Worm (Caenorhabditis elegans): Measurements from ENCODE around the gene K01C8.2.

- TF ChIP-seq somi-1 (GFP tag; optimal IDR thresholded peaks at IDR 0.05), result no peak
- TF ChIP-seq nfyb-1 (GFP tag; IDR thresholded peaks at IDR 0.05), result no peak
- TF ChIP-seq pha-4 (tag; optimal IDR thresholded peaks at IDR 0.05), result no peak
- no peak for TF ChIP-seq atf-7 (tag; optimal IDR thresholded peaks at IDR 0.05)
- no peak for TF ChIP-seq sea-2 (GFP tag; IDR thresholded peaks at IDR 0.05)
- TF ChIP-seq B0035.1 (tag; optimal IDR thresholded peaks at IDR 0.05), result no peak
- no peak for TF ChIP-seq madf-10 (tag; optimal IDR thresholded peaks at IDR 0.05)
These were observed 45.8 kb downstream of the K01C8.2 start for ce11 chrII:8223422-8223821.

Data from whole organism, young adult.